Worm (Caenorhabditis elegans) whole organism, young adult: ENCODE data around the gene ZK550.6.

ENCODE experiments used
- B0336.3 ChIP-seq: fragments of 200-800 bp; sonication (Bioruptor generic); IDR thresholded peaks from 2 replicates; pipeline ENCODE4 v1.3.6; 2022; ENCODE audit warnings: missing genetic modification characterization, missing compliant biosample characterization
- F10E7.11 ChIP-seq: sonication (generic microtip); optimal IDR thresholded peaks from 2 replicates; lab custom pipeline; 2017; ENCODE audit warnings: mild to moderate bottlenecking, missing genetic modification characterization, moderate library complexity, missing compliant biosample characterization
- F23B12.7 ChIP-seq: sonication (generic microtip); optimal IDR thresholded peaks from 2 replicates; lab custom pipeline; 2017; ENCODE audit warnings: missing genetic modification characterization, mild to moderate bottlenecking, missing compliant biosample characterization, antibody characterized with exemption, moderate library complexity; ENCODE audit not compliant: insufficient read depth
- F39B2.1 ChIP-seq: fragments of 200-800 bp; sonication (Bioruptor generic); IDR thresholded peaks from 2 replicates; pipeline ENCODE4 v1.3.6; 2022; ENCODE audit warnings: missing genetic modification reagents, missing genetic modification characterization, missing compliant biosample characterization
- F49E8.2 ChIP-seq: sonication (generic microtip); optimal IDR thresholded peaks from 3 replicates; lab custom pipeline; 2017; ENCODE audit warnings: missing genetic modification characterization, mild to moderate bottlenecking, missing compliant biosample characterization, antibody characterized with exemption, moderate library complexity; ENCODE audit not compliant: insufficient read depth
- F55B11.4 ChIP-seq: sonication (generic microtip); optimal IDR thresholded peaks from 2 replicates; lab custom pipeline; 2016; ENCODE audit warnings: missing compliant biosample characterization, missing genetic modification characterization, borderline replicate concordance; ENCODE audit not compliant: insufficient read depth
- F57C9.4 ChIP-seq: sonication (generic microtip); optimal IDR thresholded peaks from 2 replicates; lab custom pipeline; 2017; ENCODE audit warnings: mild to moderate bottlenecking, missing genetic modification characterization, missing compliant biosample characterization
- K11D2.4 ChIP-seq: fragments of 200-800 bp; sonication (Bioruptor generic); IDR thresholded peaks from 2 replicates; pipeline ENCODE4 v1.3.6; 2022; ENCODE audit warnings: missing genetic modification reagents, missing genetic modification characterization, missing compliant biosample characterization
- T07F8.4 ChIP-seq: sonication (generic microtip); optimal IDR thresholded peaks from 2 replicates; lab custom pipeline; 2016; ENCODE audit warnings: mild to moderate bottlenecking, missing genetic modification characterization, moderate library complexity, missing compliant biosample characterization
- ama-1 ChIP-seq, 3 experiments: fragments of 150-350 bp in 1 of 3; sonication (generic microtip) in 2 of 3; optimal IDR thresholded peaks; 2 replicates each; lab custom pipeline; 2014 to 2018; ENCODE audit warnings: missing biosample characterization in 2 of 3, missing genetic modification characterization in 2 of 3, missing genetic modification reagents in 2 of 3
- attf-5 ChIP-seq: fragments of 200-800 bp; sonication (Bioruptor generic); optimal IDR thresholded peaks from 2 replicates; lab custom pipeline; 2018; ENCODE audit warnings: mild to moderate bottlenecking, missing genetic modification characterization, missing compliant biosample characterization
- attf-6 ChIP-seq: fragments of 200-800 bp; sonication (Bioruptor generic); IDR thresholded peaks from 2 replicates; pipeline ENCODE4 v1.3.6; 2022; ENCODE audit warnings: missing genetic modification reagents, missing genetic modification characterization, missing compliant biosample characterization
- bed-1 ChIP-seq: fragments of 200-800 bp; sonication (Bioruptor generic); IDR thresholded peaks from 2 replicates; pipeline ENCODE4 v1.3.6; 2022; ENCODE audit warnings: missing genetic modification reagents, missing genetic modification characterization, missing compliant biosample characterization
- cebp-1 ChIP-seq, 2 experiments: fragments of 200-800 bp in 1 of 2; sonication (Bioruptor generic) in 1 of 2; sonication (generic microtip) in 1 of 2; IDR thresholded peaks in 1 of 2; optimal IDR thresholded peaks in 1 of 2; 2 replicates each; pipeline versions ENCODE4 v1.3.6 to Lab custom; 2017 to 2022; ENCODE audit warnings: missing compliant biosample characterization in 2 of 2, missing genetic modification characterization in 2 of 2, mild to moderate bottlenecking in 1 of 2, missing genetic modification reagents in 1 of 2, moderate library complexity in 1 of 2
- cebp-2 ChIP-seq: fragments of 200-800 bp; sonication (Bioruptor generic); IDR thresholded peaks from 2 replicates; pipeline ENCODE4 v1.3.6; 2022; ENCODE audit warnings: missing genetic modification characterization, missing compliant biosample characterization
- ceh-100 ChIP-seq: fragments of 200-800 bp; sonication (Bioruptor generic); IDR thresholded peaks from 2 replicates; pipeline ENCODE4 v1.3.6; 2022; ENCODE audit warnings: missing genetic modification reagents, missing genetic modification characterization, missing compliant biosample characterization
- ceh-40 ChIP-seq: fragments of 200-800 bp; sonication (Bioruptor generic); IDR thresholded peaks from 2 replicates; pipeline ENCODE4 v1.3.6; 2022; ENCODE audit warnings: missing genetic modification characterization, missing compliant biosample characterization
- ceh-58 ChIP-seq: fragments of 200-800 bp; sonication (Bioruptor generic); IDR thresholded peaks from 2 replicates; pipeline ENCODE4 v1.3.6; 2022; ENCODE audit warnings: missing genetic modification characterization, missing compliant biosample characterization
- ceh-91 ChIP-seq: fragments of 200-800 bp; sonication (Bioruptor generic); IDR thresholded peaks from 2 replicates; pipeline ENCODE4 v1.3.6; 2022; ENCODE audit warnings: missing genetic modification reagents, missing genetic modification characterization, missing compliant biosample characterization
- die-1 ChIP-seq: sonication (generic microtip); optimal IDR thresholded peaks from 2 replicates; lab custom pipeline; 2016; ENCODE audit warnings: missing genotype, mild to moderate bottlenecking, missing genetic modification characterization, missing compliant biosample characterization
- dox-1 ChIP-seq: fragments of 200-800 bp; sonication (Bioruptor generic); IDR thresholded peaks from 2 replicates; pipeline ENCODE4 v1.3.6; 2022; ENCODE audit warnings: missing genetic modification reagents, missing genetic modification characterization, missing compliant biosample characterization
- dpff-1 ChIP-seq: sonication (generic microtip); optimal IDR thresholded peaks from 2 replicates; lab custom pipeline; 2017; ENCODE audit warnings: mild to moderate bottlenecking, missing genetic modification characterization, missing compliant biosample characterization
- dpl-1 ChIP-seq: fragments of 150-350 bp; optimal IDR thresholded peaks from 2 replicates; lab custom pipeline; 2014; ENCODE audit warnings: missing biosample characterization, missing genetic modification reagents, missing genetic modification characterization
- egl-44 ChIP-seq: fragments of 200-800 bp; sonication (Bioruptor generic); IDR thresholded peaks from 2 replicates; pipeline ENCODE4 v1.3.6; 2022; ENCODE audit warnings: missing genetic modification reagents, missing genetic modification characterization, missing compliant biosample characterization
- egrh-3 ChIP-seq: fragments of 200-800 bp; sonication (Bioruptor generic); IDR thresholded peaks from 2 replicates; pipeline ENCODE4 v1.3.6; 2022; ENCODE audit warnings: missing genetic modification reagents, missing genetic modification characterization, missing compliant biosample characterization
- ekl-4 ChIP-seq: fragments of 200-800 bp; sonication (Bioruptor generic); IDR thresholded peaks from 2 replicates; pipeline ENCODE4 v1.3.6; 2022; ENCODE audit warnings: missing genetic modification reagents, missing genetic modification characterization, missing compliant biosample characterization
- fkh-3 ChIP-seq: sonication (generic microtip); optimal IDR thresholded peaks from 2 replicates; lab custom pipeline; 2016; ENCODE audit warnings: mild to moderate bottlenecking, missing genetic modification characterization, missing compliant biosample characterization
- hsf-1 ChIP-seq: fragments of 200-800 bp; sonication (Bioruptor generic); IDR thresholded peaks from 2 replicates; pipeline ENCODE4 v1.3.6; 2022; ENCODE audit warnings: missing genetic modification reagents, missing genetic modification characterization, missing compliant biosample characterization
- lag-1 ChIP-seq: fragments of 200-800 bp; sonication (Bioruptor generic); IDR thresholded peaks from 2 replicates; pipeline ENCODE4 v1.3.6; 2022; ENCODE audit warnings: missing genetic modification reagents, missing genetic modification characterization, missing compliant biosample characterization
- lin-26 ChIP-seq: fragments of 200-800 bp; sonication (Bioruptor generic); IDR thresholded peaks from 2 replicates; pipeline ENCODE4 v1.3.6; 2022; ENCODE audit warnings: missing genetic modification reagents, missing genetic modification characterization, missing compliant biosample characterization
- lir-1 ChIP-seq: fragments of 200-800 bp; sonication (Bioruptor generic); conservative IDR thresholded peaks from 2 replicates; pipeline ENCODE4 v1.3.6; 2022; ENCODE audit warnings: missing genetic modification reagents, missing genetic modification characterization, missing compliant biosample characterization
- lsl-1 ChIP-seq: fragments of 200-800 bp; sonication (Bioruptor generic); optimal IDR thresholded peaks from 2 replicates; lab custom pipeline; 2018; ENCODE audit warnings: mild to moderate bottlenecking, missing genetic modification characterization, moderate library complexity, missing compliant biosample characterization
- nfyb-1 ChIP-seq: fragments of 200-800 bp; sonication (Bioruptor generic); IDR thresholded peaks from 2 replicates; pipeline ENCODE4 v1.3.6; 2022; ENCODE audit warnings: missing genetic modification reagents, missing genetic modification characterization, missing compliant biosample characterization
- nhr-179 ChIP-seq: sonication (generic microtip); optimal IDR thresholded peaks from 2 replicates; lab custom pipeline; 2016; ENCODE audit warnings: mild to moderate bottlenecking, missing genetic modification characterization, missing compliant biosample characterization
- nhr-90 ChIP-seq: sonication (generic microtip); optimal IDR thresholded peaks from 2 replicates; lab custom pipeline; 2016; ENCODE audit warnings: missing genotype, mild to moderate bottlenecking, missing genetic modification characterization, missing compliant biosample characterization
- pbrm-1 ChIP-seq: fragments of 200-800 bp; sonication (Bioruptor generic); IDR thresholded peaks from 2 replicates; pipeline ENCODE4 v1.3.6; 2022; ENCODE audit warnings: missing genetic modification reagents, missing genetic modification characterization, missing compliant biosample characterization
- rcor-1 ChIP-seq: fragments of 200-800 bp; sonication (Bioruptor generic); IDR thresholded peaks from 2 replicates; pipeline ENCODE4 v1.3.6; 2022; ENCODE audit warnings: missing genetic modification reagents, missing genetic modification characterization, missing compliant biosample characterization
- repo-1 ChIP-seq: sonication (generic microtip); optimal IDR thresholded peaks from 2 replicates; lab custom pipeline; 2017; ENCODE audit warnings: mild to moderate bottlenecking, missing genetic modification characterization, missing compliant biosample characterization
- sdz-38 ChIP-seq: sonication (generic microtip); optimal IDR thresholded peaks from 2 replicates; lab custom pipeline; 2016; ENCODE audit warnings: missing genotype, missing genetic modification characterization, missing compliant biosample characterization
- sea-2 ChIP-seq: fragments of 200-800 bp; sonication (Bioruptor generic); IDR thresholded peaks from 2 replicates; pipeline ENCODE4 v1.3.6; 2022; ENCODE audit warnings: missing genetic modification characterization, missing compliant biosample characterization
- snpc-1.3 ChIP-seq: sonication (generic microtip); optimal IDR thresholded peaks from 2 replicates; lab custom pipeline; 2017; ENCODE audit warnings: missing genetic modification characterization, mild to moderate bottlenecking, missing compliant biosample characterization, antibody characterized with exemption, moderate library complexity, missing genotype, missing genetic modification reagents; ENCODE audit not compliant: insufficient read depth
- tbp1 ChIP-seq: fragments of 200-800 bp; sonication (Bioruptor generic); optimal IDR thresholded peaks from 2 replicates; lab custom pipeline; 2018; ENCODE audit warnings: mild to moderate bottlenecking, missing genetic modification characterization, missing compliant biosample characterization
- ztf-25 ChIP-seq: fragments of 200-800 bp; sonication (Bioruptor generic); IDR thresholded peaks from 2 replicates; pipeline ENCODE4 v1.3.6; 2022; ENCODE audit warnings: missing genetic modification reagents, missing genetic modification characterization, missing compliant biosample characterization

ZK550.6 gene

ce11 chrIV:17279592-17280440 lies 17.5 kb upstream of the ZK550.6 start (continued):
- TF ChIP-seq B0336.3 (GFP tag; lab: Robert Waterston, UW) (peak; percentile 61), egl-44 (peak; percentile 62; the same call in 1 of the 2 replicates), F57C9.4 (tag; lab: Kevin White, UChicago) (no peak), F23B12.7 (tag; lab: Kevin White, UChicago) (no peak), F39B2.1 (GFP tag; lab: Robert Waterston, UW) (no peak), lir-1 (no peak), lin-26 (GFP tag; lab: Robert Waterston, UW) (peak; percentile 64), tbp1 (GFP tag; lab: Kevin White, UChicago) (peak; percentile 26), egrh-3 (no peak), dpl-1 (GFP tag; lab: Kevin White, UChicago) (no peak), ztf-25 (0 out of 2 replicates have a peak, but pooled peaks have one; percentile 7), sdz-38 (tag; lab: Kevin White, UChicago) (no peak), nhr-90 (tag; lab: Kevin White, UChicago) (no peak), ama-1 (optimal IDR thresholded peaks at IDR 0.05; lab: Kevin White, UChicago) (peak; percentile 22), ama-1 (GFP tag; optimal IDR thresholded peaks at IDR 0.05; lab: Kevin White, UChicago) (no peak), ekl-4 (GFP tag; lab: Robert Waterston, UW) (peak; percentile 60; the same call in 1 of the 2 replicates), sea-2 (no peak), lsl-1 (GFP tag; lab: Kevin White, UChicago) (peak; percentile 37), cebp-1 (GFP tag; IDR thresholded peaks at IDR 0.05; lab: Robert Waterston, UW) (peak; percentile 7; the same call in 1 of the 2 replicates), cebp-1 (tag; optimal IDR thresholded peaks at IDR 0.05; lab: Kevin White, UChicago) (peak; percentile 33), hsf-1 (GFP tag; lab: Robert Waterston, UW) (peak; percentile 77), F49E8.2 (tag; lab: Kevin White, UChicago) (peak; percentile 21), ceh-91 (no peak), attf-5 (GFP tag; lab: Kevin White, UChicago) (peak; percentile 24), T07F8.4 (tag; lab: Kevin White, UChicago) (peak; percentile 22), ceh-40 (GFP tag; lab: Robert Waterston, UW) (peak; percentile 53), snpc-1.3 (tag; lab: Kevin White, UChicago) (no peak), fkh-3 (no peak), K11D2.4 (GFP tag; lab: Robert Waterston, UW) (peak; percentile 52; the same call in 1 of the 2 replicates), attf-6 (GFP tag; lab: Robert Waterston, UW) (peak; percentile 90), die-1 (tag; lab: Kevin White, UChicago) (peak; percentile 41), nfyb-1 (GFP tag; lab: Robert Waterston, UW) (0 out of 2 replicates have a peak, but pooled peaks have one; percentile 9), nhr-179 (tag; lab: Kevin White, UChicago) (no peak), lag-1 (GFP tag; lab: Robert Waterston, UW) (no peak)

ce11 chrIV:17278861-17279591 lies 16.7 kb upstream of the ZK550.6 start, which contains the start of gene hsp-1:
Gene hsp-1 (plus strand): TSS chrIV:17278959.
- peak; percentile 4 for TF ChIP-seq lsl-1 (GFP tag; lab: Kevin White, UChicago)
- 0 out of 2 replicates have a peak, but pooled peaks have one; percentile 41 for TF ChIP-seq ztf-25
- no peak for TF ChIP-seq F57C9.4 (tag; lab: Kevin White, UChicago)
- peak; percentile 6 for TF ChIP-seq hsf-1 (GFP tag; lab: Robert Waterston, UW)
- no peak for TF ChIP-seq F10E7.11 (tag; lab: Kevin White, UChicago)
- TF ChIP-seq F55B11.4 (tag; lab: Kevin White, UChicago), result peak; percentile 12
- TF ChIP-seq attf-6 (GFP tag; lab: Robert Waterston, UW), result peak; percentile 63; the same call in 1 of the 2 replicates
- no peak for TF ChIP-seq pbrm-1 (GFP tag; lab: Robert Waterston, UW)
- no peak for TF ChIP-seq ceh-58 (GFP tag; lab: Robert Waterston, UW)
- peak; percentile 8 for TF ChIP-seq repo-1 (tag; lab: Kevin White, UChicago)
- TF ChIP-seq dox-1, result peak; percentile 48
- 0 out of 2 replicates have a peak, but pooled peaks have one; percentile 23 for TF ChIP-seq rcor-1 (GFP tag; lab: Robert Waterston, UW)
- no peak for TF ChIP-seq dpff-1 (tag; lab: Kevin White, UChicago)
- TF ChIP-seq ceh-100 (GFP tag; lab: Robert Waterston, UW), result peak; percentile 10; the same call in 1 of the 2 replicates
- peak; percentile 33; the same call in 1 of the 2 replicates for TF ChIP-seq F39B2.1 (GFP tag; lab: Robert Waterston, UW)
- no peak for TF ChIP-seq bed-1 (GFP tag; lab: Robert Waterston, UW)
- 0 out of 2 replicates have a peak, but pooled peaks have one; percentile 48 for TF ChIP-seq cebp-2 (GFP tag; lab: Robert Waterston, UW)
